Worm (Caenorhabditis elegans): Measurements from ENCODE around the gene ostf-4.

ostf-4 gene

DNA sequence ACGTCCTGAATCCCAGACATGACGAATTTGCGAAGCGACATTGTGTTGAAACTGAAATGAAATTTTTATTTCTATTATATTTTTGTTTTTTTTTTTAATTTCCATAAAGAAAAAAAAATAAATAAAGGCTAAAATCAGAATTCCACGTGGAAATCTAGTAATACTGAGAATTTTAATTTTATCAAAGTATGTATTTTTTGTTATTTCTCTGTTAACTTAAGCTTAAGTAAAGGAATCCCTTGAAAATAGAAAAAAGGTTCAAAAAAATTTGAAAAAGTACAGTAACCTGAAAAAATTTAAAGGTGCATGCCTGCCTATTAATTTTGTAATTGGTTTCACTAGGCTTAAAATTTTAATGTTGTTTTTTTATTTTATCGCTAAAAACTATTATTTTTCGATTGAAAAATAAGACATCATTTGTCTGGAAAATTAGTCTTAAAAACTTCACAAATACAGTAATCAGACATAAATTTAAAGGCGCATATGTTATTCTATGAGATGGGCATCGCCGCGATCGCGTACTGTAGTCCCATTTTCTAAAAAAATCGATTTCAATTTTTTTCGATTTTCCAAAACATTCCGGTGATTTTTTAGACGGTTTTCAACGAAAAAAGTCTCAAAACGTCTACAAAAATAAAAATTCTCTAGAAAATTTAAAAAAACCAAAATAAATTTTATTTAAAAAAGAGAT lies 12.2 kb upstream of the ostf-4 start, which contains the start of gene nex-2:
Gene nex-2, minus strand, starts transcription at position 51 of the 691 bp plus-strand sequence.
- TF ChIP-seq repo-1 (tag; optimal IDR thresholded peaks at IDR 0.05) (no peak), egrh-3 (GFP tag; IDR thresholded peaks at IDR 0.05) (no peak), xnd-1 (tag; optimal IDR thresholded peaks at IDR 0.05) (peak; percentile 71), B0019.2 (GFP tag; conservative IDR thresholded peaks at IDR 0.05) (no peak), lsl-1 (GFP tag; optimal IDR thresholded peaks at IDR 0.05) (peak; percentile 90), D2030.7 (GFP tag; IDR thresholded peaks at IDR 0.05) (0 out of 2 replicates have a peak, but pooled peaks have one; percentile 36), F22D6.2 (tag; optimal IDR thresholded peaks at IDR 0.05) (no peak), fkh-3 (tag; optimal IDR thresholded peaks at IDR 0.05) (no peak), rec-8 (tag; optimal IDR thresholded peaks at IDR 0.05) (no peak), die-1 (tag; optimal IDR thresholded peaks at IDR 0.05) (no peak), lin-26 (GFP tag; IDR thresholded peaks at IDR 0.05) (no peak), mcd-1 (GFP tag; IDR thresholded peaks at IDR 0.05) (no peak), aptf-3 (GFP tag; IDR thresholded peaks at IDR 0.05) (no peak), nhr-80 (tag; optimal IDR thresholded peaks at IDR 0.05) (no peak), lsy-27 (tag; optimal IDR thresholded peaks at IDR 0.05; ENCODE audit: borderline replicate concordance, insufficient read depth) (no peak), K11D2.4 (GFP tag; IDR thresholded peaks at IDR 0.05) (no peak), F57C9.4 (tag; optimal IDR thresholded peaks at IDR 0.05) (no peak), somi-1 (GFP tag; optimal IDR thresholded peaks at IDR 0.05) (no peak), bed-2 (GFP tag; IDR thresholded peaks at IDR 0.05) (no peak), madf-8 (GFP tag; conservative IDR thresholded peaks at IDR 0.05) (peak; percentile 83), nhr-27 (tag; optimal IDR thresholded peaks at IDR 0.05) (no peak), ceh-91 (GFP tag; IDR thresholded peaks at IDR 0.05) (no peak), ets-4 (GFP tag; optimal IDR thresholded peaks at IDR 0.05) (no peak), madf-6 (GFP tag; IDR thresholded peaks at IDR 0.05) (peak; percentile 89), F33H1.4 (GFP tag; IDR thresholded peaks at IDR 0.05) (peak; percentile 67), snpc-1.3 (tag; optimal IDR thresholded peaks at IDR 0.05; ENCODE audit: insufficient read depth) (no peak), F57A8.1 (GFP tag; optimal IDR thresholded peaks at IDR 0.05) (no peak), T07F8.4 (tag; optimal IDR thresholded peaks at IDR 0.05) (no peak), ztf-18 (tag; optimal IDR thresholded peaks at IDR 0.05) (peak; percentile 0)

DNA sequence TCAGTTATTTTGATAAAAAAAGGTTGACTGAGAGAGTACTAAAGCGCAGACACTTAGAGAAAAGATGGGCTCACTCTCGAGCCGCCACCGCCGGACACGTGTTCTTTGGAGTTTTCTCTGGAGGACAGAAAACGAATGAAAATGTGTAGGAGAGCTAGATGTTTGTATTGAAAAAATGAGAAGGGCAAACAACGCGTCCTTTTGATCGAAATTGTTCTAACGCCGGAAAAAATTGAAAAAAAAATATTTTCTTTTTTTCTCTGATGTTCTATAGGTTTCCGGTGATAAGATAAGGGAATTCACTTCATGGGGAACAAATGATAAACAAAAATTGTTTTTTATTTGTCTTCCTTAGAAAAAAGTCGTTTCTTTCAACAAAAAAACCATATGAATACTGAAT lies 11.5 kb upstream of the ostf-4 start:
- TF ChIP-seq ztf-18 (tag; optimal IDR thresholded peaks at IDR 0.05) (peak; percentile 29), ztf-26 (tag; optimal IDR thresholded peaks at IDR 0.05) (no peak), let-607 (tag; optimal IDR thresholded peaks at IDR 0.05) (peak in 1 of 2 experiments; percentile 35), dpff-1 (tag; optimal IDR thresholded peaks at IDR 0.05) (no peak), ama-1 (optimal IDR thresholded peaks at IDR 0.05) (peak; percentile 9), ama-1 (GFP tag; optimal IDR thresholded peaks at IDR 0.05) (no peak), F22D6.2 (tag; optimal IDR thresholded peaks at IDR 0.05) (no peak), nhr-80 (tag; optimal IDR thresholded peaks at IDR 0.05) (peak; percentile 56), rpc-1 (optimal IDR thresholded peaks at IDR 0.05) (no peak), rpc-1 (tag; optimal IDR thresholded peaks at IDR 0.05) (no peak), F23B12.7 (tag; optimal IDR thresholded peaks at IDR 0.05; ENCODE audit: insufficient read depth) (peak; percentile 41), cebp-1 (GFP tag; IDR thresholded peaks at IDR 0.05) (no peak), cebp-1 (tag; optimal IDR thresholded peaks at IDR 0.05) (peak; percentile 49)

Measured in whole organism, young adult.